Fruit fly (Drosophila melanogaster) whole organism, prepupa: ENCODE results near the gene Ip259.

Experiments used
- Blimp-1 ChIP-seq: fragments of 200-800 bp; sonication (Bioruptor generic); optimal IDR thresholded peaks from 3 replicates; lab custom pipeline; 2017; ENCODE audit warnings: missing biosample characterization, missing genetic modification characterization, mild to moderate bottlenecking, moderate library complexity, missing genetic modification reagents
- CG10631 ChIP-seq: fragments of 200-800 bp; sonication (Bioruptor generic); optimal IDR thresholded peaks from 2 replicates; lab custom pipeline; 2016; ENCODE audit warnings: missing biosample characterization, missing genetic modification characterization
- CG10669 ChIP-seq: fragments of 200-800 bp; sonication (Bioruptor generic); optimal IDR thresholded peaks from 3 replicates; lab custom pipeline; 2018; ENCODE audit warnings: missing biosample characterization, mild to moderate bottlenecking, missing genetic modification characterization, moderate library complexity
- CG11294 ChIP-seq: fragments of 200-800 bp; sonication (Bioruptor generic); IDR thresholded peaks from 2 replicates; pipeline ENCODE4 v1.3.6; 2022; ENCODE audit warnings: missing biosample characterization, missing genetic modification characterization
- CG11762 ChIP-seq: fragments of 200-800 bp; sonication (Bioruptor generic); optimal IDR thresholded peaks from 3 replicates; lab custom pipeline; 2016; ENCODE audit warnings: missing biosample characterization, missing genetic modification characterization; ENCODE audit not compliant: insufficient read depth
- CG11902 ChIP-seq: fragments of 200-800 bp; sonication (Bioruptor generic); optimal IDR thresholded peaks from 3 replicates; lab custom pipeline; 2016; ENCODE audit warnings: missing biosample characterization, missing genetic modification characterization
- CG15336 ChIP-seq: fragments of 200-800 bp; sonication (Bioruptor generic); IDR thresholded peaks from 2 replicates; pipeline ENCODE4 v1.3.6; 2022; ENCODE audit warnings: missing biosample characterization, missing genetic modification characterization
- CG1621 ChIP-seq: fragments of 200-800 bp; sonication (Bioruptor generic); optimal IDR thresholded peaks from 3 replicates; lab custom pipeline; 2018; ENCODE audit warnings: missing biosample characterization, mild to moderate bottlenecking, missing genetic modification characterization
- CG16779 ChIP-seq: fragments of 200-800 bp; sonication (Bioruptor generic); optimal IDR thresholded peaks from 3 replicates; lab custom pipeline; 2017; ENCODE audit warnings: missing biosample characterization, mild to moderate bottlenecking, missing genetic modification characterization
- CG3032 ChIP-seq: fragments of 200-800 bp; optimal IDR thresholded peaks from 2 replicates; lab custom pipeline; 2019; ENCODE audit warnings: missing biosample characterization, mild to moderate bottlenecking, missing genetic modification characterization, moderate library complexity
- CG31627 ChIP-seq: fragments of 200-800 bp; sonication (Bioruptor generic); optimal IDR thresholded peaks from 3 replicates; lab custom pipeline; 2016; ENCODE audit warnings: missing biosample characterization, missing genetic modification characterization
- CG32006 ChIP-seq: fragments of 200-800 bp; sonication (Bioruptor generic); optimal IDR thresholded peaks from 3 replicates; lab custom pipeline; 2017; ENCODE audit warnings: missing biosample characterization, mild to moderate bottlenecking, missing genetic modification characterization
- CG34406 ChIP-seq: fragments of 200-800 bp; sonication (Bioruptor generic); optimal IDR thresholded peaks from 3 replicates; lab custom pipeline; 2016; ENCODE audit warnings: missing biosample characterization, missing genetic modification characterization
- CG3919 ChIP-seq: fragments of 200-800 bp; sonication (Bioruptor generic); optimal IDR thresholded peaks from 3 replicates; lab custom pipeline; 2016; ENCODE audit warnings: missing biosample characterization, missing genetic modification characterization
- CG4318 ChIP-seq: fragments of 200-800 bp; sonication (Bioruptor generic); optimal IDR thresholded peaks from 3 replicates; lab custom pipeline; 2017; ENCODE audit warnings: missing biosample characterization, mild to moderate bottlenecking, missing genetic modification characterization
- CG6163 ChIP-seq: fragments of 200-800 bp; sonication (Bioruptor generic); IDR thresholded peaks from 3 replicates; pipeline ENCODE4 v1.3.6; 2022; ENCODE audit warnings: missing biosample characterization, missing genetic modification characterization
- CG6276 ChIP-seq: fragments of 200-800 bp; sonication (Bioruptor generic); optimal IDR thresholded peaks from 2 replicates; lab custom pipeline; 2017; ENCODE audit warnings: missing biosample characterization, mild to moderate bottlenecking, missing genetic modification characterization
- CG6792 ChIP-seq: fragments of 200-800 bp; sonication (Bioruptor generic); optimal IDR thresholded peaks from 3 replicates; lab custom pipeline; 2016; ENCODE audit warnings: missing biosample characterization, missing genetic modification characterization
- CG6808 ChIP-seq: fragments of 200-800 bp; sonication (Bioruptor generic); optimal IDR thresholded peaks from 3 replicates; lab custom pipeline; 2017; ENCODE audit warnings: missing biosample characterization, missing genetic modification characterization, mild to moderate bottlenecking, moderate library complexity, missing genetic modification reagents
- CG6854 ChIP-seq: fragments of 200-800 bp; sonication (Bioruptor generic); optimal IDR thresholded peaks from 2 replicates; lab custom pipeline; 2017; ENCODE audit warnings: missing biosample characterization, mild to moderate bottlenecking, missing genetic modification characterization
- CG8119 ChIP-seq: fragments of 200-800 bp; sonication (Bioruptor generic); IDR thresholded peaks from 3 replicates; pipeline ENCODE4 v1.3.6; 2022; ENCODE audit warnings: missing biosample characterization, missing genetic modification characterization
- CG8319 ChIP-seq: fragments of 200-800 bp; sonication (Bioruptor generic); optimal IDR thresholded peaks from 3 replicates; lab custom pipeline; 2016; ENCODE audit warnings: missing biosample characterization, missing genetic modification characterization
- CG8632 ChIP-seq: fragments of 200-800 bp; sonication (Bioruptor generic); optimal IDR thresholded peaks from 3 replicates; lab custom pipeline; 2016; ENCODE audit warnings: missing biosample characterization, missing genetic modification characterization
- Eip78C ChIP-seq: fragments of 200-800 bp; sonication (Bioruptor generic); peaks from one replicate; lab custom pipeline; 2016; ENCODE audit warnings: missing biosample characterization, missing genetic modification characterization
- Eip93F ChIP-seq: fragments of 200-800 bp; sonication (Bioruptor generic); optimal IDR thresholded peaks from 2 replicates; lab custom pipeline; 2016; ENCODE audit warnings: missing biosample characterization, mild to moderate bottlenecking, missing genetic modification characterization
- Ets96B ChIP-seq: fragments of 200-800 bp; optimal IDR thresholded peaks from 2 replicates; lab custom pipeline; 2019; ENCODE audit warnings: missing biosample characterization, mild to moderate bottlenecking, missing genetic modification characterization, moderate library complexity
- Gug ChIP-seq: fragments of 200-800 bp; sonication (Bioruptor generic); IDR thresholded peaks from 2 replicates; pipeline ENCODE4 v1.3.6; 2022; ENCODE audit warnings: missing biosample characterization, missing genetic modification characterization
- Hr38 ChIP-seq: sonication (Bioruptor generic); optimal IDR thresholded peaks from 2 replicates; lab custom pipeline; 2016; ENCODE audit warnings: missing biosample characterization, missing genetic modification characterization
- Hr4 ChIP-seq: fragments of 200-800 bp; sonication (Bioruptor generic); optimal IDR thresholded peaks from 3 replicates; lab custom pipeline; 2016; ENCODE audit warnings: missing biosample characterization, missing genetic modification characterization
- Lpt ChIP-seq: fragments of 200-800 bp; sonication (Bioruptor generic); optimal IDR thresholded peaks from 3 replicates; lab custom pipeline; 2016; ENCODE audit warnings: missing biosample characterization, missing genetic modification characterization
- Met ChIP-seq: fragments of 200-800 bp; sonication (Bioruptor generic); optimal IDR thresholded peaks from 3 replicates; lab custom pipeline; 2016; ENCODE audit warnings: missing biosample characterization, missing genetic modification characterization
- OdsH ChIP-seq: fragments of 200-800 bp; sonication (Bioruptor generic); optimal IDR thresholded peaks from 3 replicates; lab custom pipeline; 2016; ENCODE audit warnings: missing biosample characterization, missing genetic modification characterization
- Smox ChIP-seq: fragments of 200-800 bp; sonication (Bioruptor generic); optimal IDR thresholded peaks from 3 replicates; lab custom pipeline; 2016; ENCODE audit warnings: missing biosample characterization, missing genetic modification characterization
- Sox102F ChIP-seq: fragments of 200-800 bp; sonication (Bioruptor generic); optimal IDR thresholded peaks from 2 replicates; lab custom pipeline; 2016; ENCODE audit warnings: missing biosample characterization, mild to moderate bottlenecking, missing genetic modification characterization
- Sox14 ChIP-seq: fragments of 200-800 bp; sonication (Bioruptor generic); optimal IDR thresholded peaks from 3 replicates; lab custom pipeline; 2016; ENCODE audit warnings: missing biosample characterization, missing genetic modification characterization
- Sox15 ChIP-seq: fragments of 200-800 bp; sonication (Bioruptor generic); optimal IDR thresholded peaks from 3 replicates; lab custom pipeline; 2016; ENCODE audit warnings: missing biosample characterization, missing genetic modification characterization
- achi ChIP-seq: fragments of 200-800 bp; sonication (Bioruptor generic); optimal IDR thresholded peaks from 3 replicates; lab custom pipeline; 2016; ENCODE audit warnings: missing biosample characterization, missing genetic modification characterization
- acj6 ChIP-seq: fragments of 200-800 bp; sonication (Bioruptor generic); optimal IDR thresholded peaks from 3 replicates; lab custom pipeline; 2016; ENCODE audit warnings: missing biosample characterization, missing genetic modification characterization
- cyc ChIP-seq: fragments of 200-800 bp; sonication (Bioruptor generic); optimal IDR thresholded peaks from 3 replicates; lab custom pipeline; 2016; ENCODE audit warnings: missing biosample characterization, missing genetic modification characterization
- dac ChIP-seq: fragments of 200-800 bp; sonication (Bioruptor generic); optimal IDR thresholded peaks from 2 replicates; lab custom pipeline; 2017; ENCODE audit warnings: missing biosample characterization, mild to moderate bottlenecking, missing genetic modification characterization
- dsx ChIP-seq: fragments of 200-800 bp; optimal IDR thresholded peaks from 3 replicates; lab custom pipeline; 2019; ENCODE audit warnings: missing biosample characterization, mild to moderate bottlenecking, missing genetic modification characterization, moderate library complexity; ENCODE audit not compliant: poor library complexity, severe bottlenecking
- eg ChIP-seq: fragments of 200-800 bp; sonication (Bioruptor generic); IDR thresholded peaks from 3 replicates; pipeline ENCODE4 v1.3.6; 2022; ENCODE audit warnings: missing biosample characterization, missing genetic modification characterization
- esn ChIP-seq: fragments of 200-800 bp; sonication (Bioruptor generic); optimal IDR thresholded peaks from 2 replicates; lab custom pipeline; 2016; ENCODE audit warnings: missing biosample characterization, mild to moderate bottlenecking, missing genetic modification characterization, moderate library complexity
- fd85E ChIP-seq: fragments of 200-800 bp; sonication (Bioruptor generic); optimal IDR thresholded peaks from 3 replicates; lab custom pipeline; 2016; ENCODE audit warnings: missing biosample characterization, missing genetic modification characterization
- fkh ChIP-seq: fragments of 200-800 bp; sonication (Bioruptor generic); optimal IDR thresholded peaks from 3 replicates; lab custom pipeline; 2017; ENCODE audit warnings: missing biosample characterization, mild to moderate bottlenecking, missing genetic modification characterization, moderate library complexity
- lz ChIP-seq: fragments of 200-800 bp; sonication (Bioruptor generic); optimal IDR thresholded peaks from 3 replicates; lab custom pipeline; 2016; ENCODE audit warnings: missing biosample characterization, missing genetic modification characterization
- net ChIP-seq: fragments of 200-800 bp; sonication (Bioruptor generic); optimal IDR thresholded peaks from 3 replicates; lab custom pipeline; 2016; ENCODE audit warnings: missing biosample characterization, missing genetic modification characterization
- pdm3 ChIP-seq: fragments of 200-800 bp; sonication (Bioruptor generic); optimal IDR thresholded peaks from 3 replicates; lab custom pipeline; 2016; ENCODE audit warnings: missing biosample characterization, missing genetic modification characterization
- salr ChIP-seq, 2 experiments: fragments of 200-800 bp; sonication (Bioruptor generic); optimal IDR thresholded peaks; 3 replicates each; lab custom pipeline; 2016 to 2018; ENCODE audit warnings: missing biosample characterization in 2 of 2, missing genetic modification characterization in 2 of 2, mild to moderate bottlenecking in 1 of 2
- spab ChIP-seq: fragments of 200-800 bp; sonication (Bioruptor generic); optimal IDR thresholded peaks from 2 replicates; lab custom pipeline; 2017; ENCODE audit warnings: missing biosample characterization, mild to moderate bottlenecking, missing genetic modification characterization, missing genetic modification reagents
- svp ChIP-seq: fragments of 200-800 bp; sonication (Bioruptor generic); peaks from one replicate; lab custom pipeline; 2016; ENCODE audit warnings: missing biosample characterization, missing genetic modification characterization
- topi ChIP-seq: fragments of 200-800 bp; sonication (Bioruptor generic); optimal IDR thresholded peaks from 3 replicates; lab custom pipeline; 2016; ENCODE audit warnings: missing biosample characterization, missing genetic modification characterization
- vri ChIP-seq: fragments of 200-800 bp; sonication (Bioruptor generic); optimal IDR thresholded peaks from 3 replicates; lab custom pipeline; 2016; ENCODE audit warnings: missing biosample characterization, mild to moderate bottlenecking, missing genetic modification characterization

Gene Ip259

DNA sequence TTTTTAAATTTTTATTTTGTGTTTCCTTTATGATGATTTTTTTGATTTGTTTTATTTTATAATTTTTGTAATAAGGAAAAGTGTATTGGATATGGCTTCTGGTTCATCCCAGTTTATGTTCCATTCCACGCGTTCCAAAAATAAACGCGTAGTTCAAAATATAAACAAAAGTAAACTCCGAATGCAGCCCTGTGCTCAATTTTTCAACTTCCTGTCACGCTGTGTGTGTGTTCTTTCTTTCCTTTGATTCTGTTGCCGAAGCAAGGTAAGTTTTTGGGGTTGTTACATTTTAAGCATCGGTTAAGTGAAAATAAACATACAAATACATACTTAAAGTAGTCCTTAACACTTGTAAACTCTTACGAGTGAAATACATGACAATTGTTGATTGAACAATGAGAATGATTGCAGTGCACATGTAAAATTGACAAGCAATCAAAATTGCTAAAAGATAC, at the start of gene Ip259, which contains the start of gene RpS27A:
TSS of gene Ip259 (plus strand) at position 231 of the 455 bp plus-strand sequence.
TSS of gene RpS27A (plus strand) at position 231 of the 455 bp plus-strand sequence.
- TF ChIP-seq pdm3 (GFP tag; lab: Kevin White, UChicago) (no peak), Blimp-1 (peak; percentile 61), achi (no peak), cyc (GFP tag; lab: Kevin White, UChicago) (peak; percentile 76), dsx (no peak), net (no peak), Hr4 (GFP tag; lab: Kevin White, UChicago) (peak; percentile 2), svp (GFP tag; lab: Kevin White, UChicago) (no peak), dac (GFP tag; lab: Kevin White, UChicago) (peak; percentile 39), CG3032 (tag; lab: Kevin White, UChicago) (peak; percentile 62), CG11762 (GFP tag; lab: Kevin White, UChicago) (peak; percentile 27), CG31627 (GFP tag; lab: Kevin White, UChicago) (peak; percentile 77), Ets96B (tag; lab: Kevin White, UChicago) (peak; percentile 37), spab (GFP tag; lab: Kevin White, UChicago) (no peak), CG16779 (tag; lab: Kevin White, UChicago) (no peak), Smox (GFP tag; lab: Kevin White, UChicago) (no peak), fd85E (peak; percentile 63), CG3919 (GFP tag; lab: Kevin White, UChicago) (no peak), acj6 (GFP tag; lab: Kevin White, UChicago) (peak; percentile 70), Eip93F (GFP tag; lab: Kevin White, UChicago) (peak; percentile 21), Hr38 (GFP tag; lab: Kevin White, UChicago) (no peak), Gug (GFP tag; lab: Robert Waterston, UW) (0 out of 2 replicates have a peak, but pooled peaks have one; percentile 19), CG6854 (GFP tag; lab: Kevin White, UChicago) (peak; percentile 84), OdsH (GFP tag; lab: Kevin White, UChicago) (peak; percentile 58), CG10631 (GFP tag; lab: Kevin White, UChicago) (no peak), CG1621 (tag; lab: Kevin White, UChicago) (no peak), esn (GFP tag; lab: Kevin White, UChicago) (peak; percentile 85), Met (GFP tag; lab: Kevin White, UChicago) (no peak), CG15336 (no peak), Sox15 (GFP tag; lab: Kevin White, UChicago) (peak; percentile 47), topi (GFP tag; lab: Kevin White, UChicago) (peak; percentile 71), Sox14 (GFP tag; lab: Kevin White, UChicago) (no peak), salr (GFP tag; optimal IDR thresholded peaks at IDR 0.05; lab: Kevin White, UChicago) (peak in 1 of 2 experiments; percentile 88), eg (no peak), CG6163 (GFP tag; lab: Robert Waterston, UW) (no peak), CG6792 (GFP tag; lab: Kevin White, UChicago) (peak; percentile 59), Sox102F (GFP tag; lab: Kevin White, UChicago) (no peak), Eip78C (GFP tag; lab: Kevin White, UChicago) (peak; percentile 90), fkh (GFP tag; lab: Kevin White, UChicago) (peak; percentile 59), CG11294 (no peak), lz (peak; percentile 80), CG6808 (GFP tag; lab: Kevin White, UChicago) (no peak), vri (GFP tag; lab: Kevin White, UChicago) (no peak), CG8319 (peak; percentile 60), CG8119 (peak; percentile 36; the same call in 1 of the 3 replicates), CG34406 (GFP tag; lab: Kevin White, UChicago) (peak; percentile 67), CG8632 (peak; percentile 32), CG11902 (GFP tag; lab: Kevin White, UChicago) (peak; percentile 38), Lpt (GFP tag; lab: Kevin White, UChicago) (no peak), CG6276 (GFP tag; lab: Kevin White, UChicago) (no peak), CG4318 (GFP tag; lab: Kevin White, UChicago) (no peak), CG32006 (GFP tag; lab: Kevin White, UChicago) (no peak), CG10669 (peak; percentile 62)
